Fruit fly (Drosophila melanogaster) whole organism, wandering third instar larva: ENCODE results near the gene CG13679.

Source experiments
- Abd-B ChIP-seq: fragments of >200 bp; optimal IDR thresholded peaks from 2 replicates; lab custom pipeline; 2017; ENCODE audit warnings: missing biosample characterization, missing genetic modification characterization
- GATAd ChIP-seq: sonication (Bioruptor generic); optimal IDR thresholded peaks from 2 replicates; lab custom pipeline; 2016; ENCODE audit warnings: missing biosample characterization, missing genetic modification characterization
- Hnf4 ChIP-seq: fragments of 200-800 bp; sonication (Bioruptor generic); optimal IDR thresholded peaks from 2 replicates; lab custom pipeline; 2016; ENCODE audit warnings: missing biosample characterization, mild to moderate bottlenecking, missing genetic modification characterization
- Hr78 ChIP-seq: fragments of >200 bp; optimal IDR thresholded peaks from 2 replicates; lab custom pipeline; 2017; ENCODE audit warnings: missing biosample characterization, missing genetic modification characterization
- Vsx2 ChIP-seq: fragments of 200-300, 225-300 bp; sonication (Bioruptor generic); optimal IDR thresholded peaks from 2 replicates; lab custom pipeline; 2018; ENCODE audit warnings: missing biosample characterization, missing genetic modification characterization; ENCODE audit not compliant: partially characterized antibody
- br ChIP-seq: fragments of 200-800 bp; sonication (Bioruptor generic); optimal IDR thresholded peaks from 2 replicates; lab custom pipeline; 2016; ENCODE audit warnings: missing biosample characterization, missing genetic modification characterization
- foxo ChIP-seq, 2 experiments: fragments of 200-800 bp; sonication (Bioruptor generic); optimal IDR thresholded peaks; 2 replicates in 1 of 2; 3 replicates in 1 of 2; lab custom pipeline; 2016 to 2017; ENCODE audit warnings: missing biosample characterization in 2 of 2, missing genetic modification characterization in 2 of 2
- jim ChIP-seq: fragments of 175-275, 200-325 bp; sonication (Bioruptor generic); optimal IDR thresholded peaks from 2 replicates; lab custom pipeline; 2016; ENCODE audit warnings: missing biosample characterization, mild to moderate bottlenecking, missing genetic modification characterization
- lola ChIP-seq: fragments of >200 bp; optimal IDR thresholded peaks from 2 replicates; lab custom pipeline; 2017; ENCODE audit warnings: missing biosample characterization, missing genetic modification characterization
- usp ChIP-seq: fragments of >200 bp; optimal IDR thresholded peaks from 2 replicates; lab custom pipeline; 2017; ENCODE audit warnings: missing biosample characterization, missing genetic modification characterization

DNA sequence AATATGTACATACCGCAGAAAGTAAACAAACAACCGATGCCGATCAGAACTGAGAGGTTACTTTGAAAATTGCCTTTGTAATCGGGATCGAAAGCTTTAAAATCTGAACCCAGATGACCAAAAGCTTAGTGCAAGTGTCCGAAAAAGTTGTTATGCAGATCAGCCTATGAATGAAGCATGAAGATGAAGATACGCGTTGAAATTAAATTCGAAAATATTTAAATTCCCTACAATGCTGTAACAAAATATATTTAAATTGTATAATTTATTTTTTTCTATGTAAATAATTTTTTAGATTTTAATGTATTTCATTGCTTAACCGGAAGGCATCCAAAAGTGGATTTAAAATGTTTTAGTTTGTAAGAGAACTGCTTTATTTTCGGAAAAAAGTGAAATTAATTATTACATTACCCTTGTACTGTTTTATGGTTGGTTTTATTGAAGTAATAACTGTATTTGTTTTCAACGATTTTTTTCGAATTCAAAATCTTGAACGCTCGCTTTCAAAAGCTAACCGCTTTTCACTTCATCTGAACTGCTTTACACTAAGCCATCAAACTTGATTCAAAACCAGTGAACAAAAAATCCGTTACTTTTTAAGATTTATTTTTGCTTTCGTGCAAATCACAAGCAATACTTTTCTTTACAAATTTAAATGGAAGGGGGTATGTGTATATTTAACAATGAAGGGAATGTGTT, 42.7 kb upstream of the CG13679 start, which contains the start of gene CG43886:
- no peak for TF ChIP-seq br
- no peak for TF ChIP-seq usp
- no peak for TF ChIP-seq lola (GFP tag; lab: Kevin White, UChicago)
- no peak for TF ChIP-seq Hnf4 (GFP tag; lab: Kevin White, UChicago)
- TF ChIP-seq Abd-B, result no peak
- TF ChIP-seq GATAd (GFP tag; lab: Kevin White, UChicago), result no peak
- no peak for TF ChIP-seq Vsx2 (GFP tag; lab: Kevin White, UChicago)
- TF ChIP-seq foxo (GFP tag; optimal IDR thresholded peaks at IDR 0.05; lab: Kevin White, UChicago), result no peak
- TF ChIP-seq jim (GFP tag; lab: Kevin White, UChicago), result no peak
- TF ChIP-seq Hr78 (GFP tag; lab: Kevin White, UChicago), result no peak
